Worm (Caenorhabditis elegans): Measurements from ENCODE around the gene C27B7.6.

Gene C27B7.6

DNA sequence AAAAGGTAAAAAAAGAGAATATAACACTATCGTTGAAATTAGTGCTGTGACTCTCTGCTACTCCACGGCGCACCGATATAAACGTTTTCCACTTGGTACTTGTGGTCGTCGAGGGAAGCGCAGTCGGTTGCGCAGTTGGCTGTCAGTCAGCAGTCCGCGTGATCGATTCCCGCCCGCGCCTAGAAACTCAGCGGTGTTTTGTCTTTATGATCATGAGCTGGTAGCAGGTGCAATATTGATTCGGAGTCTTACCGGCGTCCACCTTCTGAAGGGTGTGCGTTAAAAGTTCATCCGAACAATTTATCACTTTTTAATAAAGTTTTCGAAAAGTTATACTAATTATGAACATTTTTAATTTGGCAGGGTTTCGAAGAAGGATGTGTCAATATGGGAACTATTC, 20.9 kb upstream of the C27B7.6 start (continued):
- TF ChIP-seq mml-1 (tag; optimal IDR thresholded peaks at IDR 0.05) (no peak), nhr-11 (tag; optimal IDR thresholded peaks at IDR 0.05) (no peak), lin-39 (tag; optimal IDR thresholded peaks at IDR 0.05) (peak; percentile 92), pha-4 (tag; optimal IDR thresholded peaks at IDR 0.05) (peak; percentile 78), nhr-23 (tag; optimal IDR thresholded peaks at IDR 0.05) (peak; percentile 73), pqm-1 (tag; optimal IDR thresholded peaks at IDR 0.05) (peak; percentile 28), egl-5 (tag; optimal IDR thresholded peaks at IDR 0.05) (peak; percentile 36), eor-1 (tag; optimal IDR thresholded peaks at IDR 0.05) (no peak), elt-2 (tag; optimal IDR thresholded peaks at IDR 0.05) (peak; percentile 72), nhr-43 (tag; optimal IDR thresholded peaks at IDR 0.05; ENCODE audit: poor library complexity, severe bottlenecking) (peak; percentile 83), snpc-4 (tag; optimal IDR thresholded peaks at IDR 0.05) (no peak), fkh-2 (tag; optimal IDR thresholded peaks at IDR 0.05) (no peak), daf-12 (tag; optimal IDR thresholded peaks at IDR 0.05) (no peak)

DNA sequence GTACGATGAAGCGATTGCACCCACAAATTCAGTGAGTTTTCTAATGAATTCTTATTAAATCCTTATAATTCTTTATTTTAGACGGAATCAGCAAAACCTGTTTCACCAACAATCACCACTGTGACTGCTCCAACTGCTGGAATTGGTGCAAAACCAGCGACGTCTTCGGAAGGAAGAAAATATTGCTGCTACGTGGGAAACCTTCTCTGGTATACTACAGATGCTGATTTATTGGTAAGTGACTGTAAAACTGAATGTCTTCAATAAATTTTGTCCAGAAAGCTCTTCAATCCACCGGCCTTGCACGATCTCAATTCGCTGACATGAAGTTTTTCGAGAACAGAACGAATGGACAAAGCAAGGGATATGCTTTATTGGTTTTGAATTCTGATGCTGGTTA, 20.4 kb upstream of the C27B7.6 start:
- TF ChIP-seq jun-1 (tag; optimal IDR thresholded peaks at IDR 0.05): no peak
- no peak for TF ChIP-seq nhr-25 (tag; optimal IDR thresholded peaks at IDR 0.05)
- no peak for TF ChIP-seq ceh-28 (tag; optimal IDR thresholded peaks at IDR 0.05)
- TF ChIP-seq ceh-16 (tag; optimal IDR thresholded peaks at IDR 0.05): no peak
- no peak for TF ChIP-seq elt-3 (tag; optimal IDR thresholded peaks at IDR 0.05)
- TF ChIP-seq nhr-43 (tag; optimal IDR thresholded peaks at IDR 0.05; ENCODE audit: poor library complexity, severe bottlenecking): no peak
- TF ChIP-seq ceh-82 (tag; optimal IDR thresholded peaks at IDR 0.05): no peak
- no peak for TF ChIP-seq snpc-4 (tag; optimal IDR thresholded peaks at IDR 0.05)
- no peak for TF ChIP-seq nhr-67 (tag; optimal IDR thresholded peaks at IDR 0.05)
- TF ChIP-seq pqm-1 (tag; optimal IDR thresholded peaks at IDR 0.05): no peak
- no peak for TF ChIP-seq zag-1 (tag; optimal IDR thresholded peaks at IDR 0.05)

ce11 chrIV:8925990-8926389, 19.8 kb upstream of the C27B7.6 start, which contains the start of the genes D1046.2 and cfim-2:
Gene D1046.2 (minus strand): TSS chrIV:8926067.
Gene cfim-2 (plus strand): TSS chrIV:8926324.
- TF ChIP-seq daf-12 (tag; optimal IDR thresholded peaks at IDR 0.05) (no peak), nhr-28 (tag; optimal IDR thresholded peaks at IDR 0.05) (no peak), zag-1 (tag; optimal IDR thresholded peaks at IDR 0.05) (no peak), lin-39 (tag; optimal IDR thresholded peaks at IDR 0.05) (no peak), snpc-4 (tag; optimal IDR thresholded peaks at IDR 0.05) (no peak), nhr-12 (tag; optimal IDR thresholded peaks at IDR 0.05) (no peak), elt-2 (tag; optimal IDR thresholded peaks at IDR 0.05) (no peak), eor-1 (tag; optimal IDR thresholded peaks at IDR 0.05) (no peak), fos-1 (tag; optimal IDR thresholded peaks at IDR 0.05) (no peak), mml-1 (tag; optimal IDR thresholded peaks at IDR 0.05) (no peak), sea-2 (GFP tag; optimal IDR thresholded peaks at IDR 0.05) (no peak), elt-1 (tag; optimal IDR thresholded peaks at IDR 0.05) (no peak), fkh-10 (GFP tag; optimal IDR thresholded peaks at IDR 0.05) (no peak), skn-1 (tag; optimal IDR thresholded peaks at IDR 0.05) (no peak), nhr-23 (tag; optimal IDR thresholded peaks at IDR 0.05) (peak; percentile 38), ama-1 (optimal IDR thresholded peaks at IDR 0.05) (no peak), lin-15B (tag; optimal IDR thresholded peaks at IDR 0.05) (peak; percentile 28), pqm-1 (tag; optimal IDR thresholded peaks at IDR 0.05) (no peak), aly-2 (tag; optimal IDR thresholded peaks at IDR 0.05) (no peak), unc-62 (GFP tag; optimal IDR thresholded peaks at IDR 0.05) (no peak), ceh-9 (tag; optimal IDR thresholded peaks at IDR 0.05) (no peak), ceh-28 (tag; optimal IDR thresholded peaks at IDR 0.05) (no peak), pha-4 (tag; optimal IDR thresholded peaks at IDR 0.05) (peak; percentile 44), nhr-76 (tag; optimal IDR thresholded peaks at IDR 0.05) (no peak), ceh-16 (tag; optimal IDR thresholded peaks at IDR 0.05) (no peak), unc-39 (tag; optimal IDR thresholded peaks at IDR 0.05) (no peak), nfya-1 (tag; optimal IDR thresholded peaks at IDR 0.05; ENCODE audit: insufficient read depth) (peak; percentile 42), lsy-12 (tag; optimal IDR thresholded peaks at IDR 0.05) (no peak), nhr-67 (tag; optimal IDR thresholded peaks at IDR 0.05) (no peak), egl-5 (tag; optimal IDR thresholded peaks at IDR 0.05) (no peak), ZK546.5 (tag; optimal IDR thresholded peaks at IDR 0.05) (no peak), ceh-82 (tag; optimal IDR thresholded peaks at IDR 0.05) (no peak), tbx-2 (tag; optimal IDR thresholded peaks at IDR 0.05) (no peak), ztf-11 (tag; optimal IDR thresholded peaks at IDR 0.05) (no peak), nhr-43 (tag; optimal IDR thresholded peaks at IDR 0.05; ENCODE audit: poor library complexity, severe bottlenecking) (no peak), nhr-25 (tag; optimal IDR thresholded peaks at IDR 0.05) (no peak), jun-1 (tag; optimal IDR thresholded peaks at IDR 0.05) (no peak), hmg-11 (tag; optimal IDR thresholded peaks at IDR 0.05) (no peak), fkh-2 (tag; optimal IDR thresholded peaks at IDR 0.05) (no peak), ztf-4 (tag; optimal IDR thresholded peaks at IDR 0.05) (no peak), R02D3.7 (tag; optimal IDR thresholded peaks at IDR 0.05) (peak; percentile 12), egl-27 (tag; optimal IDR thresholded peaks at IDR 0.05) (no peak)
